Worm (Caenorhabditis elegans): Measurements from ENCODE around the gene C30H6.9.

The C30H6.9 gene

ce11 chrIV:17406119-17406518, 26.1 kb upstream of the C30H6.9 start:
- no peak for TF ChIP-seq F13C5.2 (tag; optimal IDR thresholded peaks at IDR 0.05)
- no peak for TF ChIP-seq ceh-13 (GFP tag; optimal IDR thresholded peaks at IDR 0.05)
- TF ChIP-seq pes-1 (GFP tag; IDR thresholded peaks at IDR 0.05) = no peak
- TF ChIP-seq B0310.2 (tag; optimal IDR thresholded peaks at IDR 0.05) = no peak

DNA sequence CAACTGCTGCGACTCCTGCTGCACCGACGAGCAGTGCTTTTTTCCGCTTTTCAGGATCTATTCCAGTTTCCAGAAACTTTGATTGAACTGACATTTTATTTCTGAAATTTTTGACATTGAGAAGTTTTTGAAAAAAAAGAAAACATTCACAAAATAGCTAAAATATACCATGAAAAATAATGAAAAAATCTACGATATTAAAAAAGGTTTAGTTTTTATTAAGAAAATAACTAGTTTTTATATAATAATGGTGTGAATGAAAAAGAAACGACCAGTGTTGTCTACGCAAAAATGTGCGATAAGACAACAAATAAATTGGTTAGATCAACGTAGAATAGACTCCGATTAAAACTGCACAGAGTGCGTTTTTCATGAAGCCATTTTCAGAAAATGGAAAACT, 25.6 kb upstream of the C30H6.9 start, which contains the start of gene pmp-4:
Gene pmp-4, minus strand, starts transcription at position 101 of the 400 bp plus-strand sequence.
- TF ChIP-seq tbx-11 (GFP tag; IDR thresholded peaks at IDR 0.05) (no peak), tra-4 (tag; optimal IDR thresholded peaks at IDR 0.05) (no peak), B0310.2 (tag; optimal IDR thresholded peaks at IDR 0.05) (no peak), ceh-36 (tag; optimal IDR thresholded peaks at IDR 0.05) (no peak), pes-1 (GFP tag; IDR thresholded peaks at IDR 0.05) (no peak), F13C5.2 (tag; optimal IDR thresholded peaks at IDR 0.05) (no peak), flt-1 (GFP tag; IDR thresholded peaks at IDR 0.05) (no peak), hmg-4 (GFP tag; optimal IDR thresholded peaks at IDR 0.05) (no peak)

- no peak for TF ChIP-seq ceh-36 (tag; optimal IDR thresholded peaks at IDR 0.05)
- TF ChIP-seq flt-1 (GFP tag; IDR thresholded peaks at IDR 0.05) = no peak
- TF ChIP-seq ets-7 (tag; optimal IDR thresholded peaks at IDR 0.05) = no peak
- TF ChIP-seq ceh-13 (GFP tag; optimal IDR thresholded peaks at IDR 0.05) = no peak
- no peak for TF ChIP-seq scrt-1 (GFP tag; IDR thresholded peaks at IDR 0.05)
- TF ChIP-seq tra-4 (tag; optimal IDR thresholded peaks at IDR 0.05) = no peak
- no peak for TF ChIP-seq aly-1 (tag; optimal IDR thresholded peaks at IDR 0.05)
- TF ChIP-seq hmbx-1 (tag; optimal IDR thresholded peaks at IDR 0.05) = no peak
- TF ChIP-seq tbx-37 (GFP tag; conservative IDR thresholded peaks at IDR 0.05) = no peak
- TF ChIP-seq hnd-1 (tag; optimal IDR thresholded peaks at IDR 0.05) = no peak
- TF ChIP-seq sea-1 (GFP tag; conservative IDR thresholded peaks at IDR 0.05) = no peak
- TF ChIP-seq ama-1 (optimal IDR thresholded peaks at IDR 0.05) = no peak
Observed at ce11 chrIV:17399455-17399854, 19.5 kb upstream of the C30H6.9 start, which contains the start of gene T02D1.4. T02D1.4 (plus strand) TSS chrIV:17399755.

ce11 chrIV:17395910-17396309, 15.9 kb upstream of the C30H6.9 start, which contains the start of gene sru-15:
sru-15 (plus strand) TSS chrIV:17396210.
- TF ChIP-seq hnd-1 (tag; optimal IDR thresholded peaks at IDR 0.05) = no peak
- no peak for TF ChIP-seq sea-1 (GFP tag; conservative IDR thresholded peaks at IDR 0.05)
- no peak for TF ChIP-seq pes-1 (GFP tag; IDR thresholded peaks at IDR 0.05)
- no peak for TF ChIP-seq tra-4 (tag; optimal IDR thresholded peaks at IDR 0.05)
- no peak for TF ChIP-seq hmbx-1 (tag; optimal IDR thresholded peaks at IDR 0.05)
- TF ChIP-seq B0310.2 (tag; optimal IDR thresholded peaks at IDR 0.05) = no peak
- no peak for TF ChIP-seq tbx-37 (GFP tag; conservative IDR thresholded peaks at IDR 0.05)
- no peak for TF ChIP-seq F13C5.2 (tag; optimal IDR thresholded peaks at IDR 0.05)
- no peak for TF ChIP-seq ets-7 (tag; optimal IDR thresholded peaks at IDR 0.05)
- no peak for TF ChIP-seq ama-1 (optimal IDR thresholded peaks at IDR 0.05)
- no peak for TF ChIP-seq aly-1 (tag; optimal IDR thresholded peaks at IDR 0.05)
- no peak for TF ChIP-seq flt-1 (GFP tag; IDR thresholded peaks at IDR 0.05)
- TF ChIP-seq scrt-1 (GFP tag; IDR thresholded peaks at IDR 0.05) = no peak
- no peak for TF ChIP-seq ceh-36 (tag; optimal IDR thresholded peaks at IDR 0.05)
- TF ChIP-seq tbx-11 (GFP tag; IDR thresholded peaks at IDR 0.05) = no peak
- no peak for TF ChIP-seq ceh-13 (GFP tag; optimal IDR thresholded peaks at IDR 0.05)
- no peak for TF ChIP-seq hmg-4 (GFP tag; optimal IDR thresholded peaks at IDR 0.05)

DNA sequence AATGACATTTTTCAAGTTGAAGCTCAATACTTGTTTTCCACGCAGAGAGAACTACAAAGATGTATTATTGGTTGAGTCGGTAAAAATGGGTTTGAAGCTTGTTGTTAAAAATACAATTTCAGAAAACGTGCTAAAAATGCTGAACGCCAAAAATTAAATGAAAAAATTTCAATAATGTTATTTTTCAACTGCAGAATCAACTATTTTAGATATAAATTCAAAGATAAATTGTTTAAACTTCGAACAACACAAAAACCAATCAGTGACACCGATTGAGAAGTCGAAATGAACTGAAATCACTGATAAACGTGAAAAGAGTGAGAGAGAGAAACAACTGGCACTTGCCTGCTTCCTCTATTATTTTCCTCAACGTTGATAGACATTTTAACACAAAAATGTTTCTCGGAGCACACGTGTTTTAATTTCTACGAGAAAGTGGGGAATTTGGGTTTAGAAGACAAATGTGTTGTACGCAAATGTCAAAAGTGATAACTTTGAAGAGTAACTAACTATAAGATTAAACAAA, 7.5 kb upstream of the C30H6.9 start, which contains the start of gene T02D1.8:
Gene T02D1.8, minus strand, starts transcription at position 51 of the 526 bp plus-strand sequence.
- TF ChIP-seq pes-1 (GFP tag; IDR thresholded peaks at IDR 0.05) (no peak), hnd-1 (tag; optimal IDR thresholded peaks at IDR 0.05) (no peak), hmg-4 (GFP tag; optimal IDR thresholded peaks at IDR 0.05) (no peak), sea-1 (GFP tag; conservative IDR thresholded peaks at IDR 0.05) (no peak), aly-1 (tag; optimal IDR thresholded peaks at IDR 0.05) (no peak), flt-1 (GFP tag; IDR thresholded peaks at IDR 0.05) (no peak), tra-4 (tag; optimal IDR thresholded peaks at IDR 0.05) (no peak)

ce11 chrIV:17383046-17383445, 3.1 kb upstream of the C30H6.9 start, which contains the start of gene C30H6.12:
C30H6.12 (plus strand) TSS chrIV:17383346.
- TF ChIP-seq ceh-13 (GFP tag; optimal IDR thresholded peaks at IDR 0.05) = no peak
- TF ChIP-seq hmg-4 (GFP tag; optimal IDR thresholded peaks at IDR 0.05) = no peak
- TF ChIP-seq hnd-1 (tag; optimal IDR thresholded peaks at IDR 0.05) = no peak
- TF ChIP-seq ets-7 (tag; optimal IDR thresholded peaks at IDR 0.05) = no peak
- no peak for TF ChIP-seq scrt-1 (GFP tag; IDR thresholded peaks at IDR 0.05)
- no peak for TF ChIP-seq B0310.2 (tag; optimal IDR thresholded peaks at IDR 0.05)
- TF ChIP-seq ama-1 (optimal IDR thresholded peaks at IDR 0.05) = no peak
- no peak for TF ChIP-seq tra-4 (tag; optimal IDR thresholded peaks at IDR 0.05)
- no peak for TF ChIP-seq sea-1 (GFP tag; conservative IDR thresholded peaks at IDR 0.05)
- TF ChIP-seq pes-1 (GFP tag; IDR thresholded peaks at IDR 0.05) = no peak
- no peak for TF ChIP-seq flt-1 (GFP tag; IDR thresholded peaks at IDR 0.05)
- TF ChIP-seq tbx-11 (GFP tag; IDR thresholded peaks at IDR 0.05) = no peak

- no peak for TF ChIP-seq hmg-4 (GFP tag; optimal IDR thresholded peaks at IDR 0.05)
Observed at ce11 chrIV:17382029-17382428, 2.1 kb upstream of the C30H6.9 start, which contains the start of gene C30H6.8. C30H6.8 (plus strand) TSS chrIV:17382329.

ce11 chrIV:17376127-17376526, 3.8 kb downstream of the C30H6.9 start, which contains the start of gene haf-1:
haf-1 (plus strand) TSS chrIV:17376427.
- TF ChIP-seq F13C5.2 (tag; optimal IDR thresholded peaks at IDR 0.05) = no peak
- no peak for TF ChIP-seq tbx-37 (GFP tag; conservative IDR thresholded peaks at IDR 0.05)
- no peak for TF ChIP-seq pes-1 (GFP tag; IDR thresholded peaks at IDR 0.05)

Data from whole organism, early embryonic.